Worm (Caenorhabditis elegans) whole organism, young adult: ENCODE data around the gene M02F4.2.

Source experiments
- B0035.1 ChIP-seq: sonication (generic microtip); optimal IDR thresholded peaks from 2 replicates; lab custom pipeline; 2016; ENCODE audit warnings: missing genetic modification characterization, mild to moderate bottlenecking, missing compliant biosample characterization, missing genotype, missing genetic modification reagents
- C06A6.2 ChIP-seq: fragments of 200-800 bp; sonication (Bioruptor generic); conservative IDR thresholded peaks from 2 replicates; pipeline ENCODE4 v1.3.6; 2022; ENCODE audit warnings: missing genetic modification characterization, missing compliant biosample characterization
- C17E4.6 ChIP-seq: fragments of 200-800 bp; sonication (Bioruptor generic); IDR thresholded peaks from 2 replicates; pipeline ENCODE4 v1.3.6; 2022; ENCODE audit warnings: missing genetic modification reagents, missing genetic modification characterization, missing compliant biosample characterization
- F49E8.2 ChIP-seq: sonication (generic microtip); optimal IDR thresholded peaks from 3 replicates; lab custom pipeline; 2017; ENCODE audit warnings: missing genetic modification characterization, mild to moderate bottlenecking, missing compliant biosample characterization, antibody characterized with exemption, moderate library complexity; ENCODE audit not compliant: insufficient read depth
- F52B5.7 ChIP-seq: sonication (generic microtip); optimal IDR thresholded peaks from 2 replicates; lab custom pipeline; 2016; ENCODE audit warnings: mild to moderate bottlenecking, missing genetic modification characterization, missing compliant biosample characterization
- T26A5.8 ChIP-seq: sonication (generic microtip); optimal IDR thresholded peaks from 2 replicates; lab custom pipeline; 2016; ENCODE audit warnings: missing genetic modification characterization, missing compliant biosample characterization
- Y53F4B.3 ChIP-seq: fragments of 200-800 bp; sonication (Bioruptor generic); IDR thresholded peaks from 2 replicates; pipeline ENCODE4 v1.3.6; 2022; ENCODE audit warnings: missing genetic modification reagents, missing genetic modification characterization, missing compliant biosample characterization
- Y53G8AR.9 ChIP-seq: fragments of 200-800 bp; sonication (Bioruptor generic); conservative IDR thresholded peaks from 2 replicates; pipeline ENCODE4 v1.3.6; 2022; ENCODE audit warnings: missing genetic modification reagents, missing genetic modification characterization, missing compliant biosample characterization
- ZK185.1 ChIP-seq: sonication (generic microtip); optimal IDR thresholded peaks from 2 replicates; lab custom pipeline; 2016; ENCODE audit warnings: mild to moderate bottlenecking, missing genetic modification characterization, missing compliant biosample characterization; ENCODE audit not compliant: poor library complexity, severe bottlenecking
- atf-7 ChIP-seq: sonication (generic microtip); optimal IDR thresholded peaks from 2 replicates; lab custom pipeline; 2017; ENCODE audit warnings: mild to moderate bottlenecking, missing genetic modification characterization, missing compliant biosample characterization
- attf-3 ChIP-seq: fragments of 200-800 bp; sonication (Bioruptor generic); conservative IDR thresholded peaks from 2 replicates; pipeline ENCODE4 v1.3.6; 2022; ENCODE audit warnings: missing genetic modification reagents, missing genetic modification characterization, missing compliant biosample characterization
- ccch-3 ChIP-seq: fragments of 200-800 bp; sonication (Bioruptor generic); optimal IDR thresholded peaks from 2 replicates; lab custom pipeline; 2018; ENCODE audit warnings: mild to moderate bottlenecking, missing genetic modification characterization, missing compliant biosample characterization
- cebp-2 ChIP-seq: fragments of 200-800 bp; sonication (Bioruptor generic); IDR thresholded peaks from 2 replicates; pipeline ENCODE4 v1.3.6; 2022; ENCODE audit warnings: missing genetic modification characterization, missing compliant biosample characterization
- die-1 ChIP-seq: sonication (generic microtip); optimal IDR thresholded peaks from 2 replicates; lab custom pipeline; 2016; ENCODE audit warnings: missing genotype, mild to moderate bottlenecking, missing genetic modification characterization, missing compliant biosample characterization
- him-1 ChIP-seq: sonication (generic microtip); optimal IDR thresholded peaks from 2 replicates; lab custom pipeline; 2016; ENCODE audit warnings: missing genotype, missing genetic modification reagents, missing genetic modification characterization, missing compliant biosample characterization
- hsf-1 ChIP-seq: fragments of 200-800 bp; sonication (Bioruptor generic); IDR thresholded peaks from 2 replicates; pipeline ENCODE4 v1.3.6; 2022; ENCODE audit warnings: missing genetic modification reagents, missing genetic modification characterization, missing compliant biosample characterization
- lin-26 ChIP-seq: fragments of 200-800 bp; sonication (Bioruptor generic); IDR thresholded peaks from 2 replicates; pipeline ENCODE4 v1.3.6; 2022; ENCODE audit warnings: missing genetic modification reagents, missing genetic modification characterization, missing compliant biosample characterization
- lin-54 ChIP-seq: fragments of 200-800 bp; sonication (Bioruptor generic); optimal IDR thresholded peaks from 2 replicates; lab custom pipeline; 2018; ENCODE audit warnings: mild to moderate bottlenecking, missing genetic modification characterization, missing compliant biosample characterization
- nfya-2 ChIP-seq: fragments of 200-800 bp; sonication (Bioruptor generic); IDR thresholded peaks from 2 replicates; pipeline ENCODE4 v1.3.6; 2022; ENCODE audit warnings: missing genetic modification reagents, missing genetic modification characterization, missing compliant biosample characterization
- nfyb-1 ChIP-seq: fragments of 200-800 bp; sonication (Bioruptor generic); IDR thresholded peaks from 2 replicates; pipeline ENCODE4 v1.3.6; 2022; ENCODE audit warnings: missing genetic modification reagents, missing genetic modification characterization, missing compliant biosample characterization
- nhr-179 ChIP-seq: sonication (generic microtip); optimal IDR thresholded peaks from 2 replicates; lab custom pipeline; 2016; ENCODE audit warnings: mild to moderate bottlenecking, missing genetic modification characterization, missing compliant biosample characterization
- snpc-1.1 ChIP-seq: sonication (generic microtip); optimal IDR thresholded peaks from 2 replicates; lab custom pipeline; 2017; ENCODE audit warnings: missing genetic modification characterization, mild to moderate bottlenecking, missing compliant biosample characterization, antibody characterized with exemption, moderate library complexity, missing genotype, missing genetic modification reagents; ENCODE audit not compliant: insufficient read depth
- snpc-4 ChIP-seq, 5 experiments: fragments of 150-350 bp in 1 of 5; sonication (generic microtip) in 4 of 5; optimal IDR thresholded peaks; 2 replicates each; lab custom pipeline; 2014 to 2018; ENCODE audit warnings: missing genetic modification characterization in 5 of 5, missing biosample characterization in 3 of 5, antibody characterized with exemption in 2 of 5, mild to moderate bottlenecking in 2 of 5, missing compliant biosample characterization in 2 of 5, missing genotype in 2 of 5, moderate library complexity in 2 of 5, missing genetic modification reagents in 1 of 5
- ztf-6 ChIP-seq: fragments of 200-800 bp; sonication (Bioruptor generic); IDR thresholded peaks from 2 replicates; pipeline ENCODE4 v1.3.6; 2022; ENCODE audit warnings: missing genetic modification reagents, missing genetic modification characterization, missing compliant biosample characterization

M02F4.2 gene

DNA sequence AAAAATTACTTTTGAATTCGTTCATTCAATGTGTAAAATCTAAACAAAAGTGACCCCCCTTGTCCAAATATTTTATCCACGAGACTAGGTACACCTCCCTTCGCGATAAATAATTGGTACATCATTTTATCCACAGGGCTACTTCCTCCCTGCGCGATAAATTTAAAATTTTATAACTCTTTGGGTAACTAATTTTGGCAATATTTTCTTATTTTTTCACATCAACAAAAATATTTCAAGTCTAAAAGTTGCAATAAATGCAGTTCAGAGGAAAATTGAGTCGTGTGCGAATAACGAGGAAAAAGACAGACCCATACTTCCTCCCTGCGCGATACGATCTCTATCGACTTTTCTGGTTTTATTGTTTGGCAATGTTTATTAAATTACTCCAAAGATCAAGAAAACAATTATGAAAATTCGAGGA lies 37.1 kb downstream of the M02F4.2 start (continued):
- TF ChIP-seq F49E8.2 (tag; lab: Kevin White, UChicago): no peak

DNA sequence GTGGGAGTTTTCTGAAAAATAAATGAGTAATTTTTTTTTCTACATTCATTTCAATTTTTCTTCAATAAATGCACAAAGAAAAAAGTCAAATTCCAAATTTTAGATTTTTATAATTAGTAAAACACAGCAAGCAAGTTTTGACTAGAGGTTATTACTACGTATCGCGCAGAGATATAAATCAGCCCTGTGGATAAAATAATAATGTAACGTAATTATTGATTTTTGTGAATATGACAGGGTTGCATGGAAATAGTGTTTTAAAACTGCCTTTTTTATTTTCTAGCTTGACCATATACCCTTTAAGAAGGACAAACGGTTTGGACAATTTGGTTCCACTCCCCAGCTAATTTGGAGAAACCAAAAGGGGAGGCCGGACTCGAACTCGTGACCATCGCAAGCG lies 37.8 kb downstream of the M02F4.2 start:
- TF ChIP-seq atf-7 (tag; lab: Kevin White, UChicago): no peak
- no peak for TF ChIP-seq T26A5.8 (tag; lab: Kevin White, UChicago)
- no peak for TF ChIP-seq nfyb-1 (GFP tag; lab: Robert Waterston, UW)
- TF ChIP-seq lin-54: no peak
- no peak for TF ChIP-seq him-1 (tag; lab: Kevin White, UChicago)
- no peak for TF ChIP-seq ccch-3 (GFP tag; lab: Kevin White, UChicago)
- no peak for TF ChIP-seq Y53F4B.3 (GFP tag; lab: Robert Waterston, UW)
- TF ChIP-seq ztf-6 (GFP tag; lab: Robert Waterston, UW): no peak
- no peak for TF ChIP-seq hsf-1 (GFP tag; lab: Robert Waterston, UW)
- no peak for TF ChIP-seq B0035.1
- no peak for TF ChIP-seq F52B5.7 (tag; lab: Kevin White, UChicago)
- TF ChIP-seq F49E8.2 (tag; lab: Kevin White, UChicago): no peak
- no peak for TF ChIP-seq snpc-1.1 (tag; lab: Kevin White, UChicago)
- no peak for TF ChIP-seq C17E4.6

- TF ChIP-seq snpc-1.1 (tag; lab: Kevin White, UChicago): no peak
- no peak for TF ChIP-seq snpc-4 (GFP tag; optimal IDR thresholded peaks at IDR 0.05; lab: Kevin White, UChicago)
- peak in 2 of 4 experiments; percentile 54 to 80 for TF ChIP-seq snpc-4 (tag; optimal IDR thresholded peaks at IDR 0.05; lab: Kevin White, UChicago)
These were observed 44.0 kb downstream of the M02F4.2 start for ce11 chrX:2990145-2990544.

- TF ChIP-seq ZK185.1 (tag; lab: Kevin White, UChicago): no peak
- no peak for TF ChIP-seq nfya-2 (GFP tag; lab: Robert Waterston, UW)
- TF ChIP-seq C06A6.2 (GFP tag; lab: Robert Waterston, UW): no peak
- no peak for TF ChIP-seq attf-3
- no peak for TF ChIP-seq lin-26 (GFP tag; lab: Robert Waterston, UW)
- TF ChIP-seq cebp-2 (GFP tag; lab: Robert Waterston, UW): no peak
- no peak for TF ChIP-seq Y53G8AR.9 (GFP tag; lab: Robert Waterston, UW)
- TF ChIP-seq die-1 (tag; lab: Kevin White, UChicago): no peak
- no peak for TF ChIP-seq nhr-179 (tag; lab: Kevin White, UChicago)
- TF ChIP-seq, all 124 proteins: peak for 0
These were observed 50.1 kb downstream of the M02F4.2 start, which contains the start of gene osm-5 for ce11 chrX:2983996-2984395. Gene osm-5, plus strand, starts transcription at chrX:2984263.
